Fruit fly (Drosophila melanogaster) whole organism, prepupa: ENCODE results near the gene Exn.

ENCODE experiments used
- Blimp-1 ChIP-seq: fragments of 200-800 bp; sonication (Bioruptor generic); optimal IDR thresholded peaks from 3 replicates; lab custom pipeline; 2017; ENCODE audit warnings: missing biosample characterization, missing genetic modification characterization, mild to moderate bottlenecking, moderate library complexity, missing genetic modification reagents
- CG10669 ChIP-seq: fragments of 200-800 bp; sonication (Bioruptor generic); optimal IDR thresholded peaks from 3 replicates; lab custom pipeline; 2018; ENCODE audit warnings: missing biosample characterization, mild to moderate bottlenecking, missing genetic modification characterization, moderate library complexity
- CG11294 ChIP-seq: fragments of 200-800 bp; sonication (Bioruptor generic); IDR thresholded peaks from 2 replicates; pipeline ENCODE4 v1.3.6; 2022; ENCODE audit warnings: missing biosample characterization, missing genetic modification characterization
- CG11762 ChIP-seq: fragments of 200-800 bp; sonication (Bioruptor generic); optimal IDR thresholded peaks from 3 replicates; lab custom pipeline; 2016; ENCODE audit warnings: missing biosample characterization, missing genetic modification characterization; ENCODE audit not compliant: insufficient read depth
- CG15336 ChIP-seq: fragments of 200-800 bp; sonication (Bioruptor generic); IDR thresholded peaks from 2 replicates; pipeline ENCODE4 v1.3.6; 2022; ENCODE audit warnings: missing biosample characterization, missing genetic modification characterization
- CG1621 ChIP-seq: fragments of 200-800 bp; sonication (Bioruptor generic); optimal IDR thresholded peaks from 3 replicates; lab custom pipeline; 2018; ENCODE audit warnings: missing biosample characterization, mild to moderate bottlenecking, missing genetic modification characterization
- CG16779 ChIP-seq: fragments of 200-800 bp; sonication (Bioruptor generic); optimal IDR thresholded peaks from 3 replicates; lab custom pipeline; 2017; ENCODE audit warnings: missing biosample characterization, mild to moderate bottlenecking, missing genetic modification characterization
- CG3032 ChIP-seq: fragments of 200-800 bp; optimal IDR thresholded peaks from 2 replicates; lab custom pipeline; 2019; ENCODE audit warnings: missing biosample characterization, mild to moderate bottlenecking, missing genetic modification characterization, moderate library complexity
- CG32006 ChIP-seq: fragments of 200-800 bp; sonication (Bioruptor generic); optimal IDR thresholded peaks from 3 replicates; lab custom pipeline; 2017; ENCODE audit warnings: missing biosample characterization, mild to moderate bottlenecking, missing genetic modification characterization
- CG3919 ChIP-seq: fragments of 200-800 bp; sonication (Bioruptor generic); optimal IDR thresholded peaks from 3 replicates; lab custom pipeline; 2016; ENCODE audit warnings: missing biosample characterization, missing genetic modification characterization
- CG4318 ChIP-seq: fragments of 200-800 bp; sonication (Bioruptor generic); optimal IDR thresholded peaks from 3 replicates; lab custom pipeline; 2017; ENCODE audit warnings: missing biosample characterization, mild to moderate bottlenecking, missing genetic modification characterization
- CG6163 ChIP-seq: fragments of 200-800 bp; sonication (Bioruptor generic); IDR thresholded peaks from 3 replicates; pipeline ENCODE4 v1.3.6; 2022; ENCODE audit warnings: missing biosample characterization, missing genetic modification characterization
- CG6276 ChIP-seq: fragments of 200-800 bp; sonication (Bioruptor generic); optimal IDR thresholded peaks from 2 replicates; lab custom pipeline; 2017; ENCODE audit warnings: missing biosample characterization, mild to moderate bottlenecking, missing genetic modification characterization
- CG6792 ChIP-seq: fragments of 200-800 bp; sonication (Bioruptor generic); optimal IDR thresholded peaks from 3 replicates; lab custom pipeline; 2016; ENCODE audit warnings: missing biosample characterization, missing genetic modification characterization
- CG6808 ChIP-seq: fragments of 200-800 bp; sonication (Bioruptor generic); optimal IDR thresholded peaks from 3 replicates; lab custom pipeline; 2017; ENCODE audit warnings: missing biosample characterization, missing genetic modification characterization, mild to moderate bottlenecking, moderate library complexity, missing genetic modification reagents
- CG6854 ChIP-seq: fragments of 200-800 bp; sonication (Bioruptor generic); optimal IDR thresholded peaks from 2 replicates; lab custom pipeline; 2017; ENCODE audit warnings: missing biosample characterization, mild to moderate bottlenecking, missing genetic modification characterization
- CG8119 ChIP-seq: fragments of 200-800 bp; sonication (Bioruptor generic); IDR thresholded peaks from 3 replicates; pipeline ENCODE4 v1.3.6; 2022; ENCODE audit warnings: missing biosample characterization, missing genetic modification characterization
- CG8319 ChIP-seq: fragments of 200-800 bp; sonication (Bioruptor generic); optimal IDR thresholded peaks from 3 replicates; lab custom pipeline; 2016; ENCODE audit warnings: missing biosample characterization, missing genetic modification characterization
- CG8632 ChIP-seq: fragments of 200-800 bp; sonication (Bioruptor generic); optimal IDR thresholded peaks from 3 replicates; lab custom pipeline; 2016; ENCODE audit warnings: missing biosample characterization, missing genetic modification characterization
- Eip75B ChIP-seq: fragments of 200-800 bp; sonication (Bioruptor generic); optimal IDR thresholded peaks from 3 replicates; lab custom pipeline; 2016; ENCODE audit warnings: missing biosample characterization, missing genetic modification characterization
- Eip78C ChIP-seq: fragments of 200-800 bp; sonication (Bioruptor generic); peaks from one replicate; lab custom pipeline; 2016; ENCODE audit warnings: missing biosample characterization, missing genetic modification characterization
- Eip93F ChIP-seq: fragments of 200-800 bp; sonication (Bioruptor generic); optimal IDR thresholded peaks from 2 replicates; lab custom pipeline; 2016; ENCODE audit warnings: missing biosample characterization, mild to moderate bottlenecking, missing genetic modification characterization
- Hr4 ChIP-seq: fragments of 200-800 bp; sonication (Bioruptor generic); optimal IDR thresholded peaks from 3 replicates; lab custom pipeline; 2016; ENCODE audit warnings: missing biosample characterization, missing genetic modification characterization
- OdsH ChIP-seq: fragments of 200-800 bp; sonication (Bioruptor generic); optimal IDR thresholded peaks from 3 replicates; lab custom pipeline; 2016; ENCODE audit warnings: missing biosample characterization, missing genetic modification characterization
- Smox ChIP-seq: fragments of 200-800 bp; sonication (Bioruptor generic); optimal IDR thresholded peaks from 3 replicates; lab custom pipeline; 2016; ENCODE audit warnings: missing biosample characterization, missing genetic modification characterization
- Sox102F ChIP-seq: fragments of 200-800 bp; sonication (Bioruptor generic); optimal IDR thresholded peaks from 2 replicates; lab custom pipeline; 2016; ENCODE audit warnings: missing biosample characterization, mild to moderate bottlenecking, missing genetic modification characterization
- Sox14 ChIP-seq: fragments of 200-800 bp; sonication (Bioruptor generic); optimal IDR thresholded peaks from 3 replicates; lab custom pipeline; 2016; ENCODE audit warnings: missing biosample characterization, missing genetic modification characterization
- achi ChIP-seq: fragments of 200-800 bp; sonication (Bioruptor generic); optimal IDR thresholded peaks from 3 replicates; lab custom pipeline; 2016; ENCODE audit warnings: missing biosample characterization, missing genetic modification characterization
- acj6 ChIP-seq: fragments of 200-800 bp; sonication (Bioruptor generic); optimal IDR thresholded peaks from 3 replicates; lab custom pipeline; 2016; ENCODE audit warnings: missing biosample characterization, missing genetic modification characterization
- dac ChIP-seq: fragments of 200-800 bp; sonication (Bioruptor generic); optimal IDR thresholded peaks from 2 replicates; lab custom pipeline; 2017; ENCODE audit warnings: missing biosample characterization, mild to moderate bottlenecking, missing genetic modification characterization
- dsx ChIP-seq: fragments of 200-800 bp; optimal IDR thresholded peaks from 3 replicates; lab custom pipeline; 2019; ENCODE audit warnings: missing biosample characterization, mild to moderate bottlenecking, missing genetic modification characterization, moderate library complexity; ENCODE audit not compliant: poor library complexity, severe bottlenecking
- eg ChIP-seq: fragments of 200-800 bp; sonication (Bioruptor generic); IDR thresholded peaks from 3 replicates; pipeline ENCODE4 v1.3.6; 2022; ENCODE audit warnings: missing biosample characterization, missing genetic modification characterization
- fd59A ChIP-seq: fragments of 200-800 bp; sonication (Bioruptor generic); optimal IDR thresholded peaks from 2 replicates; lab custom pipeline; 2017; ENCODE audit warnings: missing biosample characterization, mild to moderate bottlenecking, missing genetic modification characterization, missing genetic modification reagents
- fd85E ChIP-seq: fragments of 200-800 bp; sonication (Bioruptor generic); optimal IDR thresholded peaks from 3 replicates; lab custom pipeline; 2016; ENCODE audit warnings: missing biosample characterization, missing genetic modification characterization
- fkh ChIP-seq: fragments of 200-800 bp; sonication (Bioruptor generic); optimal IDR thresholded peaks from 3 replicates; lab custom pipeline; 2017; ENCODE audit warnings: missing biosample characterization, mild to moderate bottlenecking, missing genetic modification characterization, moderate library complexity
- lz ChIP-seq: fragments of 200-800 bp; sonication (Bioruptor generic); optimal IDR thresholded peaks from 3 replicates; lab custom pipeline; 2016; ENCODE audit warnings: missing biosample characterization, missing genetic modification characterization
- salr ChIP-seq, 2 experiments: fragments of 200-800 bp; sonication (Bioruptor generic); optimal IDR thresholded peaks; 3 replicates each; lab custom pipeline; 2016 to 2018; ENCODE audit warnings: missing biosample characterization in 2 of 2, missing genetic modification characterization in 2 of 2, mild to moderate bottlenecking in 1 of 2
- ss ChIP-seq, 2 experiments: fragments of 200-800 bp; sonication (Bioruptor generic); optimal IDR thresholded peaks; 2 replicates in 1 of 2; 3 replicates in 1 of 2; lab custom pipeline; 2017 to 2018; ENCODE audit warnings: mild to moderate bottlenecking in 2 of 2, missing biosample characterization in 2 of 2, missing genetic modification characterization in 2 of 2, moderate library complexity in 1 of 2
- svp ChIP-seq: fragments of 200-800 bp; sonication (Bioruptor generic); peaks from one replicate; lab custom pipeline; 2016; ENCODE audit warnings: missing biosample characterization, missing genetic modification characterization
- topi ChIP-seq: fragments of 200-800 bp; sonication (Bioruptor generic); optimal IDR thresholded peaks from 3 replicates; lab custom pipeline; 2016; ENCODE audit warnings: missing biosample characterization, missing genetic modification characterization
- vri ChIP-seq: fragments of 200-800 bp; sonication (Bioruptor generic); optimal IDR thresholded peaks from 3 replicates; lab custom pipeline; 2016; ENCODE audit warnings: missing biosample characterization, mild to moderate bottlenecking, missing genetic modification characterization

Exn gene

DNA sequence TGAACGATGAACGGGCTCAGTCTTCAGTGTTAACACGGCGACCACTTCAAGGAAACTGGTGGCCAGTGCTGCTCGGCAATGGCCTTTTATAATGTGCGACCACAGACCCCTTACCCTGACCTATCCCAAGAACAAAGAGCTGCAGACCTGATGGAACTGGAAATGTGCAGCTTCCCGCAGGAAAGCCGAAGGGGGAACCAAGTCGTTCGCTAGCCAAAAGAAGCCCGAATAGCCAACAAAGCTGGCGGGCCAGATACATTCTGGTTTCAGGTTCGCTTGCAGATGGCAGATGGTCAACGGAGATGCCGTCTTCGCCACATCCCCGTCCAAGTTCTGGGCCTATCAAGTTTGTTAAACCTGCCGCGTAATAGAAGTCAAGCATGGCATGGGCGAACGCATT lies 42.4 kb upstream of the Exn start, which contains the start of gene CG13023 (continued):
- TF ChIP-seq CG16779 (tag; lab: Kevin White, UChicago): no peak
- no peak for TF ChIP-seq CG6276 (GFP tag; lab: Kevin White, UChicago)
- TF ChIP-seq CG8119 (GFP tag; lab: Robert Waterston, UW): no peak
- no peak for TF ChIP-seq CG4318 (GFP tag; lab: Kevin White, UChicago)
- 0 out of 3 replicates have a peak, but pooled peaks have one; percentile 22 for TF ChIP-seq eg
- TF ChIP-seq Hr4 (GFP tag; lab: Kevin White, UChicago): no peak
- no peak for TF ChIP-seq Eip75B (GFP tag; lab: Kevin White, UChicago)
- no peak for TF ChIP-seq CG3032 (tag; lab: Kevin White, UChicago)
- no peak for TF ChIP-seq CG10669 (GFP tag; lab: Kevin White, UChicago)
- TF ChIP-seq CG8319 (GFP tag; lab: Kevin White, UChicago): no peak
- peak; percentile 16 for TF ChIP-seq CG1621 (tag; lab: Kevin White, UChicago)
- TF ChIP-seq CG15336 (GFP tag; lab: Robert Waterston, UW): no peak
- TF ChIP-seq ss (GFP tag; optimal IDR thresholded peaks at IDR 0.05; lab: Kevin White, UChicago): peak in 1 of 2 experiments; percentile 44
- no peak for TF ChIP-seq Eip93F (GFP tag; lab: Kevin White, UChicago)
- peak; percentile 69 for TF ChIP-seq Sox14 (GFP tag; lab: Kevin White, UChicago)
- no peak for TF ChIP-seq OdsH (GFP tag; lab: Kevin White, UChicago)
- TF ChIP-seq CG11294: no peak
- TF ChIP-seq salr (GFP tag; optimal IDR thresholded peaks at IDR 0.05; lab: Kevin White, UChicago): no peak
- TF ChIP-seq Blimp-1 (GFP tag; lab: Kevin White, UChicago): no peak
- no peak for TF ChIP-seq lz
- no peak for TF ChIP-seq fkh (GFP tag; lab: Kevin White, UChicago)
- TF ChIP-seq CG11762: no peak
- TF ChIP-seq CG3919: peak; percentile 2
- TF ChIP-seq CG32006: no peak
- no peak for TF ChIP-seq vri (GFP tag; lab: Kevin White, UChicago)
- TF ChIP-seq achi (GFP tag; lab: Kevin White, UChicago): no peak
- no peak for TF ChIP-seq Smox (GFP tag; lab: Kevin White, UChicago)
- no peak for TF ChIP-seq fd59A
- TF ChIP-seq fd85E: no peak

DNA sequence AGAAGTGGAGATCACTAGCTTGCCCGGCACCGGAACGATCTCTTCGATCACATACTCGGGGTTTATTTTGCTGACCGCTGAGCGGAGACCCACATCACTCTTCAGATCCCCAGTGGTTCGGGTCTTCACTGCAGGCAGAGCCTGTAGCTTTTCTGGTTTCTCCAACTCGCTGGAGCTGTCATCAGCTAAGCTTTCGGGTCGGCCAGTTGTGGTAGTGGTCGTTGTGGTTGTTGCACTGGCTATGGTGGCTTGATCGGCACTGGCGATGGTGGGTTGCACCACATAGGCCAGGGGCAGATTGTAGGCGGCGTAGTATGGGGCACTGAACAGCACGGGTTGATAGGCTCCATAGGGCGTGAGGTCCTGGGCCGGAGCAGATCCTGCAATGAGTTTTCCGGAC lies 39.3 kb upstream of the Exn start:
- TF ChIP-seq CG6808 (no peak), fd59A (no peak), Blimp-1 (GFP tag; lab: Kevin White, UChicago) (no peak), CG10669 (GFP tag; lab: Kevin White, UChicago) (no peak), Eip75B (GFP tag; lab: Kevin White, UChicago) (no peak), Hr4 (GFP tag; lab: Kevin White, UChicago) (no peak), CG6163 (GFP tag; lab: Robert Waterston, UW) (no peak), CG6792 (no peak), fkh (GFP tag; lab: Kevin White, UChicago) (no peak), CG8632 (no peak), dsx (GFP tag; lab: Kevin White, UChicago) (no peak), CG11294 (no peak), acj6 (GFP tag; lab: Kevin White, UChicago) (no peak), Smox (GFP tag; lab: Kevin White, UChicago) (no peak), svp (GFP tag; lab: Kevin White, UChicago) (no peak)

DNA sequence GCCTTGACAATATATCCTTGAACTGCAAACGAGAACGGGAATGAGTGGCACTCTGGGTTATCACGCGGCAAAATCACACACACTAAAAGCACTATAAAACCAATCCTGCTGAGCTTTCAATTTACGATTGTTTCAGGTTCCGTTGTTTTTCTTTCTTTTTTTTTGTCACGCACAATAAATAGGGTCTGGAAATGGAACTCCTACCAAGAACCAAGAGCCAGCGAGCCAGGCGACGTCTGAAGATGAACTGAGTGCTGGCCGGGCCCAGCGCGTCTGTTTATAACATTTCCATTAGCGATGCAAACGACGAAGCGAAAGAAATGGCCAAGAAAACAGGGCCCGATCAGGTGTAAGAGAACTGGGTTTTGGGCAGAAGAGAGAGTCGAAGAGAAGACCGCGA lies 34.5 kb upstream of the Exn start, which contains the start of gene CG11905:
TSS of gene CG11905 (minus strand) at position 253 of the 400 bp plus-strand sequence.
- TF ChIP-seq Sox102F (GFP tag; lab: Kevin White, UChicago) (peak; percentile 19), svp (GFP tag; lab: Kevin White, UChicago) (no peak), CG1621 (tag; lab: Kevin White, UChicago) (peak; percentile 13), ss (GFP tag; optimal IDR thresholded peaks at IDR 0.05; lab: Kevin White, UChicago) (peak; percentile 18 to 64), Eip75B (GFP tag; lab: Kevin White, UChicago) (peak; percentile 31), Eip78C (peak; percentile 41), CG6163 (GFP tag; lab: Robert Waterston, UW) (peak; percentile 34; the same call in 1 of the 3 replicates), CG6276 (GFP tag; lab: Kevin White, UChicago) (no peak), CG6854 (GFP tag; lab: Kevin White, UChicago) (peak; percentile 12), dac (GFP tag; lab: Kevin White, UChicago) (no peak), CG6808 (peak; percentile 4), topi (GFP tag; lab: Kevin White, UChicago) (peak; percentile 9)
